Worm (Caenorhabditis elegans): Measurements from ENCODE around the gene Y73B6BL.47.

Y73B6BL.47 gene

DNA sequence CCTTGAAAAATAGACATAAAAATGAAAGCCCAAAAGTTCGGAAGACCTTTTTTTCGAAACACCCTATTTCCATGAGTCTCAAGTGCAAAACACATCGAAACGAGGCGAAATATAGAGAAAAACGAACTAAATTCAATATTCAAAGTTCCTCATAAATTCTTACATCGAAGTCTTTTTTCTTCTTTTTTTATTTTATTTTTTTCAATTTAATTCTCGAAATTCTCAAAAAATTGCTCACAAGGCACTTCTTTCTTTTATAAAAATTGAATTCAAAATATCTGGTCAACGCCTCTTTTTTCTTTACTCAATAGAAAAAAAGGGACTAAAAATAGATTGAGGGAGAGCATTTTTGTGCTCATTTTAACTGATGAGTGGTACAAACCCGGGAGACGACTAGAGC lies 33.4 kb downstream of the Y73B6BL.47 start:
- TF ChIP-seq nhr-42 (GFP tag; IDR thresholded peaks at IDR 0.05) (no peak), dve-1 (tag; optimal IDR thresholded peaks at IDR 0.05; ENCODE audit: insufficient read depth) (no peak), fkh-10 (GFP tag; optimal IDR thresholded peaks at IDR 0.05) (peak; percentile 27)

DNA sequence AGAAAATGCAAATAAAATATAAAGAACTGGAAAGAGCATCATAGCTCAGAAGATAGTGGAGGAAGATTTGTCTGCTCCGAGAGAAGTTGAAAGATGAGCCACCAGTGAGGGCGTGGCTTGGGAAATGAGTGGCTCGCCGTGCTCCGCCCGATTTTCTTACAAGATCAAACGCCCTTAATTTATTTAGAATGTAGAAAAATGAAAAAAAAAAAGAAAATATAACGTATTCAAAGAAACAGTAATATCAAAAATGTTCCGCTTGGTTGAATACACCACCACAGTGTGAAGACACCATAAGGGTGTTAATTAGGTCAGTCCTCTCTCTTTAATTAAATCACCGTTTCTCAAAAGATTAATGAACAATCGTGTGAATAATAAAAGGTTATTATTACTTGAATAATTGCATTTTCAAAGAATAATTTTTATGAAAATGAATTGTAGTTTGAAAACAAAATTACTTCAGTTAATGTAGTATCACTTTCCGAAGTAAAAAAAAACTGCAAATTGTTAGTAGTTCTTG lies 40.7 kb downstream of the Y73B6BL.47 start, which contains the start of gene sfrp-1:
Gene sfrp-1, minus strand, starts transcription at position 51 of the 520 bp plus-strand sequence.
- TF ChIP-seq unc-130 (GFP tag; optimal IDR thresholded peaks at IDR 0.05) (no peak), lin-38 (GFP tag; IDR thresholded peaks at IDR 0.05) (no peak), mep-1 (tag; optimal IDR thresholded peaks at IDR 0.05) (no peak), Y5F2A.4 (GFP tag; optimal IDR thresholded peaks at IDR 0.05) (no peak), aly-2 (tag; optimal IDR thresholded peaks at IDR 0.05) (no peak), jun-1 (tag; optimal IDR thresholded peaks at IDR 0.05) (no peak), set-16 (GFP tag; IDR thresholded peaks at IDR 0.05) (no peak), zfp-3 (GFP tag; conservative IDR thresholded peaks at IDR 0.05) (no peak), F37D6.2 (tag; optimal IDR thresholded peaks at IDR 0.05) (no peak), ceh-62 (tag; optimal IDR thresholded peaks at IDR 0.05) (no peak), snpc-1.2 (GFP tag; IDR thresholded peaks at IDR 0.05) (no peak), lin-39 (tag; optimal IDR thresholded peaks at IDR 0.05) (no peak), Y48G9A.11 (GFP tag; IDR thresholded peaks at IDR 0.05) (no peak), lin-13 (GFP tag; optimal IDR thresholded peaks at IDR 0.05) (no peak), hif-1 (tag; optimal IDR thresholded peaks at IDR 0.05) (no peak), pha-4 (GFP tag; IDR thresholded peaks at IDR 0.05) (no peak), pha-4 (tag; optimal IDR thresholded peaks at IDR 0.05) (no peak), lim-7 (GFP tag; IDR thresholded peaks at IDR 0.05) (no peak), ZK337.2 (GFP tag; IDR thresholded peaks at IDR 0.05) (no peak)

DNA sequence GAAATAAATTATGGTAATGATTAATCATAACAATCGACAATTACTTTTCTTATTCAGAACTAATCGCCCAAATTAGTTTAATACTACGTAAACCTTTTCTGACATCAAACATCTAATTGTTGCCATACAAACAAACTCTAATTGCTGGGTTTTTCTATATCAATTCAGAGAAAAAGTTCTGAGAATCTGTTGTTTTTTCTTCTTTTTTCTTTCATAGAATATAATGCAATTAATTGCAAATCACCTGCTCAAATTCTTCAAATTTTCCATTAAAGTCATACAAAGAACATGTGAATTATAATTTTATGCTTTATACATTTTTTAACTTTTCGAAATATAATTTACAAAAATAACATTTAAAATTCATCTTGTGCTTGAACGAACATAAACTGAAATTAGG lies 41.6 kb downstream of the Y73B6BL.47 start:
- no peak for TF ChIP-seq lin-38 (GFP tag; IDR thresholded peaks at IDR 0.05)
- TF ChIP-seq lsy-2 (tag; optimal IDR thresholded peaks at IDR 0.05), result no peak
- no peak for TF ChIP-seq snpc-4 (tag; optimal IDR thresholded peaks at IDR 0.05)
- TF ChIP-seq zfp-3 (GFP tag; conservative IDR thresholded peaks at IDR 0.05), result no peak
- TF ChIP-seq ama-1 (optimal IDR thresholded peaks at IDR 0.05), result no peak
- no peak for TF ChIP-seq mep-1 (tag; optimal IDR thresholded peaks at IDR 0.05)
- no peak for TF ChIP-seq mxl-3 (GFP tag; optimal IDR thresholded peaks at IDR 0.05)
- no peak for TF ChIP-seq Y75B8A.6 (GFP tag; IDR thresholded peaks at IDR 0.05)
- TF ChIP-seq cey-2 (tag; optimal IDR thresholded peaks at IDR 0.05; ENCODE audit: borderline replicate concordance, insufficient read depth), result no peak
- no peak for TF ChIP-seq ZK546.5 (tag; optimal IDR thresholded peaks at IDR 0.05)
- TF ChIP-seq ceh-20 (GFP tag; IDR thresholded peaks at IDR 0.05), result no peak
- no peak for TF ChIP-seq tag-97 (GFP tag; IDR thresholded peaks at IDR 0.05)
- TF ChIP-seq lin-13 (GFP tag; optimal IDR thresholded peaks at IDR 0.05), result no peak
- TF ChIP-seq madf-9 (GFP tag; conservative IDR thresholded peaks at IDR 0.05), result no peak
- no peak for TF ChIP-seq unc-130 (GFP tag; optimal IDR thresholded peaks at IDR 0.05)
- TF ChIP-seq nhr-28 (tag; optimal IDR thresholded peaks at IDR 0.05), result no peak
- no peak for TF ChIP-seq ceh-82 (tag; optimal IDR thresholded peaks at IDR 0.05)
- TF ChIP-seq vab-7 (GFP tag; IDR thresholded peaks at IDR 0.05), result no peak
- TF ChIP-seq sdz-12 (GFP tag; optimal IDR thresholded peaks at IDR 0.05), result no peak
- no peak for TF ChIP-seq skn-1 (tag; optimal IDR thresholded peaks at IDR 0.05)

DNA sequence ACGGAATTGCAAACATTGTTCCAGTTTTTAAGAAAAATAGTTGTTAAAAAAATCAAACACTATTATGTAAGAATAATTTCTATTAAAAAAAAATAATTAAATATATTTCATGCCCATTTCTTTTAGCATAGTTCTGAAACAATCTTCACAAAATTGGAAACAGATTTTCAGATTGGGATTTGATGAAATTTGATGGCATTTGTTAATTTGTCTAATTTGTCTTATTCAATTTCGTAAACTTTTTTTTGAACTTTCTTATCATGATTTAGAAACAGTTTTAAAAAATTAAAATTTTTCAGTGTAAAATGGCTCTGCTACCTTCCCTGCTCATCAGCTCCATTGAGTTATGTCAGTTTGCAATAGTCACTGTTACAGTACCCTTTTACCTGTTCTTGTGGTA lies 43.1 kb downstream of the Y73B6BL.47 start, which contains the start of gene srv-13:
Gene srv-13, plus strand, starts transcription at position 301 of the 400 bp plus-strand sequence.
- TF ChIP-seq Y105C5A.15 (GFP tag; IDR thresholded peaks at IDR 0.05) (no peak), tag-97 (GFP tag; IDR thresholded peaks at IDR 0.05) (no peak), unc-62 (GFP tag; optimal IDR thresholded peaks at IDR 0.05 in 1 of 2) (no peak), unc-62 (tag; optimal IDR thresholded peaks at IDR 0.05) (no peak), lin-29 (GFP tag; IDR thresholded peaks at IDR 0.05) (no peak), fkh-10 (GFP tag; optimal IDR thresholded peaks at IDR 0.05) (no peak), daf-12 (tag; optimal IDR thresholded peaks at IDR 0.05) (no peak), pqm-1 (tag; optimal IDR thresholded peaks at IDR 0.05) (no peak), set-16 (GFP tag; IDR thresholded peaks at IDR 0.05) (no peak), hif-1 (tag; optimal IDR thresholded peaks at IDR 0.05) (no peak), zip-11 (GFP tag; IDR thresholded peaks at IDR 0.05) (no peak)
